Fruit fly (Drosophila melanogaster) whole organism, wandering third instar larva: ENCODE measurements around the gene ppk28.

Experiments used
- Hr78 ChIP-seq: fragments of >200 bp; optimal IDR thresholded peaks from 2 replicates; lab custom pipeline; 2017; ENCODE audit warnings: missing biosample characterization, missing genetic modification characterization
- N ChIP-seq: fragments of >200 bp; optimal IDR thresholded peaks from 2 replicates; lab custom pipeline; 2018; ENCODE audit warnings: missing biosample characterization, missing external identifiers, missing genetic modification characterization
- OdsH ChIP-seq: fragments of 200-800 bp; sonication (Bioruptor generic); optimal IDR thresholded peaks from 2 replicates; lab custom pipeline; 2016; ENCODE audit warnings: missing biosample characterization, mild to moderate bottlenecking, missing genetic modification characterization
- br ChIP-seq: fragments of 200-800 bp; sonication (Bioruptor generic); optimal IDR thresholded peaks from 2 replicates; lab custom pipeline; 2016; ENCODE audit warnings: missing biosample characterization, missing genetic modification characterization
- pan ChIP-seq: fragments of >200 bp; optimal IDR thresholded peaks from 2 replicates; lab custom pipeline; 2017
- usp ChIP-seq: fragments of >200 bp; optimal IDR thresholded peaks from 2 replicates; lab custom pipeline; 2017; ENCODE audit warnings: missing biosample characterization, missing genetic modification characterization

DNA sequence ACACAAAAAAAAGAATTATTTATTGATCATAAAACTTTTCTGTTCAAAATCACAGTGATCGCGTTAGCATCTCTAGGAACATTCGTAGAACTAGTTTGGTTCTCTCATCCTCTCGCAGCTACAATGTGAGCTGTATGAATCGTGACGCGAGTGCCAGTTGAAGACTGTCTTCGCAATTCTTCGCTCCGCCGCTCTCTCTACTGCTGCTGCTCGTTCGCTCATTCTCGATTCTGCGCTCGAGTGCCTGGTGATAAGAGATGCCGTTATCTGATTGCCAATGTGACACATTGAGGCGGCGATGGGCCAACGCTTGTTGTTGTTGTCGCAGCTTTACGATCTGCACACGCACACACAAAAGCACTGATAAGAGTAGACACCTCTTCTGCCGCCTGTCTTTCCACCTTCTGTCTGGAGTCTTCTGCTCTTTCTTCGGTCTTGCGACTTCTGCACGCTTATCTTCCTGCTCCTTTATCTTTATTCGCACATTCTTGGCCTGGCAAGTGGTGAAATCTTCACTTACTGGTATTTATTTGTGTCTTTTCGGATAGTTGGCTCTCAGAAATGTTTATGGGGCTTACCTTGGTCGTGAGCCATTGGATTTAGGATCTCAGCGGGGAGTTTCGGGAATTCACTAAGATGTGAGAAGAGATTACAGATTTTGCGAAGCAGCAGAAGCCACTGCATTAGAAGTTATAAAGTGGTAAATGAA, 30.4 kb downstream of the ppk28 start:
- TF ChIP-seq Hr78 (GFP tag; lab: Kevin White, UChicago) (no peak), pan (lab: Kevin White, UChicago) (no peak), N (GFP tag; lab: Kevin White, UChicago) (no peak), OdsH (GFP tag; lab: Kevin White, UChicago) (no peak), br (GFP tag; lab: Kevin White, UChicago) (no peak), usp (no peak)
